Worm (Caenorhabditis elegans): Measurements from ENCODE around the gene F42A9.7.

DNA sequence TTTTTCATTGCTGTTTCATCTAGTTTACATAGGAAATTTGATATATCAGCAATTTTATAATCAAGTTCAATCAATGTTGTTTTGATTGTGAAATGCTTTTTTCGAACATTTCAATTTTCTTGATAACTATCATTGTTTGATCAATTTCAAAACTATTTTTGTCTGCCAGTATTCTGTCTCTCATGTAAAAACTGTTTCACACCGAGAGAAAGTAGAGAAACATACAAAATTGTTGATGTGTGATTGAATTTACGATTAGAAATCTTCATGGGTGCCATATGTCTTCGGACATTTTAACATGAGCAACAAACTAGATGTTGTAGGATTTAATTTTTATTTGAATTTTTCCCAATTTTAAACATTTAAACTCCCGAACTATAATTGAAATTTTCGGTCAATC, 33.7 kb upstream of the F42A9.7 start, which contains the start of gene C49C8.2:
- no peak for TF ChIP-seq pha-2 (tag; optimal IDR thresholded peaks at IDR 0.05)
- no peak for TF ChIP-seq K09A11.1 (tag; optimal IDR thresholded peaks at IDR 0.05; ENCODE audit: insufficient read depth)
- TF ChIP-seq unc-55 (GFP tag; optimal IDR thresholded peaks at IDR 0.05): no peak
- no peak for TF ChIP-seq fkh-10 (GFP tag; optimal IDR thresholded peaks at IDR 0.05)
- TF ChIP-seq ceh-22 (tag; optimal IDR thresholded peaks at IDR 0.05): no peak
- no peak for TF ChIP-seq npax-4 (tag; optimal IDR thresholded peaks at IDR 0.05)
- no peak for TF ChIP-seq pqm-1 (tag; optimal IDR thresholded peaks at IDR 0.05)
- TF ChIP-seq nfya-1 (tag; optimal IDR thresholded peaks at IDR 0.05): no peak
- TF ChIP-seq tbx-2 (tag; optimal IDR thresholded peaks at IDR 0.05): no peak
- no peak for TF ChIP-seq unc-3 (GFP tag; conservative IDR thresholded peaks at IDR 0.05)
- no peak for TF ChIP-seq unc-3 (tag; optimal IDR thresholded peaks at IDR 0.05)

Measured in whole organism, late embryonic.